Fruit fly (Drosophila melanogaster) whole organism, prepupa: ENCODE data around the gene eIF4EHP.

Source experiments
- Blimp-1 ChIP-seq: fragments of 200-800 bp; sonication (Bioruptor generic); optimal IDR thresholded peaks from 3 replicates; lab custom pipeline; 2017; ENCODE audit warnings: missing biosample characterization, missing genetic modification characterization, mild to moderate bottlenecking, moderate library complexity, missing genetic modification reagents
- CG10631 ChIP-seq: fragments of 200-800 bp; sonication (Bioruptor generic); optimal IDR thresholded peaks from 2 replicates; lab custom pipeline; 2016; ENCODE audit warnings: missing biosample characterization, missing genetic modification characterization
- CG10669 ChIP-seq: fragments of 200-800 bp; sonication (Bioruptor generic); optimal IDR thresholded peaks from 3 replicates; lab custom pipeline; 2018; ENCODE audit warnings: missing biosample characterization, mild to moderate bottlenecking, missing genetic modification characterization, moderate library complexity
- CG11294 ChIP-seq: fragments of 200-800 bp; sonication (Bioruptor generic); IDR thresholded peaks from 2 replicates; pipeline ENCODE4 v1.3.6; 2022; ENCODE audit warnings: missing biosample characterization, missing genetic modification characterization
- CG11762 ChIP-seq: fragments of 200-800 bp; sonication (Bioruptor generic); optimal IDR thresholded peaks from 3 replicates; lab custom pipeline; 2016; ENCODE audit warnings: missing biosample characterization, missing genetic modification characterization; ENCODE audit not compliant: insufficient read depth
- CG11902 ChIP-seq: fragments of 200-800 bp; sonication (Bioruptor generic); optimal IDR thresholded peaks from 3 replicates; lab custom pipeline; 2016; ENCODE audit warnings: missing biosample characterization, missing genetic modification characterization
- CG15336 ChIP-seq: fragments of 200-800 bp; sonication (Bioruptor generic); IDR thresholded peaks from 2 replicates; pipeline ENCODE4 v1.3.6; 2022; ENCODE audit warnings: missing biosample characterization, missing genetic modification characterization
- CG1621 ChIP-seq: fragments of 200-800 bp; sonication (Bioruptor generic); optimal IDR thresholded peaks from 3 replicates; lab custom pipeline; 2018; ENCODE audit warnings: missing biosample characterization, mild to moderate bottlenecking, missing genetic modification characterization
- CG16779 ChIP-seq: fragments of 200-800 bp; sonication (Bioruptor generic); optimal IDR thresholded peaks from 3 replicates; lab custom pipeline; 2017; ENCODE audit warnings: missing biosample characterization, mild to moderate bottlenecking, missing genetic modification characterization
- CG3032 ChIP-seq: fragments of 200-800 bp; optimal IDR thresholded peaks from 2 replicates; lab custom pipeline; 2019; ENCODE audit warnings: missing biosample characterization, mild to moderate bottlenecking, missing genetic modification characterization, moderate library complexity
- CG34406 ChIP-seq: fragments of 200-800 bp; sonication (Bioruptor generic); optimal IDR thresholded peaks from 3 replicates; lab custom pipeline; 2016; ENCODE audit warnings: missing biosample characterization, missing genetic modification characterization
- CG3919 ChIP-seq: fragments of 200-800 bp; sonication (Bioruptor generic); optimal IDR thresholded peaks from 3 replicates; lab custom pipeline; 2016; ENCODE audit warnings: missing biosample characterization, missing genetic modification characterization
- CG6163 ChIP-seq: fragments of 200-800 bp; sonication (Bioruptor generic); IDR thresholded peaks from 3 replicates; pipeline ENCODE4 v1.3.6; 2022; ENCODE audit warnings: missing biosample characterization, missing genetic modification characterization
- CG6276 ChIP-seq: fragments of 200-800 bp; sonication (Bioruptor generic); optimal IDR thresholded peaks from 2 replicates; lab custom pipeline; 2017; ENCODE audit warnings: missing biosample characterization, mild to moderate bottlenecking, missing genetic modification characterization
- CG6792 ChIP-seq: fragments of 200-800 bp; sonication (Bioruptor generic); optimal IDR thresholded peaks from 3 replicates; lab custom pipeline; 2016; ENCODE audit warnings: missing biosample characterization, missing genetic modification characterization
- CG6808 ChIP-seq: fragments of 200-800 bp; sonication (Bioruptor generic); optimal IDR thresholded peaks from 3 replicates; lab custom pipeline; 2017; ENCODE audit warnings: missing biosample characterization, missing genetic modification characterization, mild to moderate bottlenecking, moderate library complexity, missing genetic modification reagents
- CG6854 ChIP-seq: fragments of 200-800 bp; sonication (Bioruptor generic); optimal IDR thresholded peaks from 2 replicates; lab custom pipeline; 2017; ENCODE audit warnings: missing biosample characterization, mild to moderate bottlenecking, missing genetic modification characterization
- CG7368 ChIP-seq: fragments of 200-800 bp; sonication (Bioruptor generic); optimal IDR thresholded peaks from 3 replicates; lab custom pipeline; 2016; ENCODE audit warnings: missing biosample characterization, missing genetic modification characterization
- CG8119 ChIP-seq: fragments of 200-800 bp; sonication (Bioruptor generic); IDR thresholded peaks from 3 replicates; pipeline ENCODE4 v1.3.6; 2022; ENCODE audit warnings: missing biosample characterization, missing genetic modification characterization
- CG8632 ChIP-seq: fragments of 200-800 bp; sonication (Bioruptor generic); optimal IDR thresholded peaks from 3 replicates; lab custom pipeline; 2016; ENCODE audit warnings: missing biosample characterization, missing genetic modification characterization
- Eip75B ChIP-seq: fragments of 200-800 bp; sonication (Bioruptor generic); optimal IDR thresholded peaks from 3 replicates; lab custom pipeline; 2016; ENCODE audit warnings: missing biosample characterization, missing genetic modification characterization
- Eip78C ChIP-seq: fragments of 200-800 bp; sonication (Bioruptor generic); peaks from one replicate; lab custom pipeline; 2016; ENCODE audit warnings: missing biosample characterization, missing genetic modification characterization
- Eip93F ChIP-seq: fragments of 200-800 bp; sonication (Bioruptor generic); optimal IDR thresholded peaks from 2 replicates; lab custom pipeline; 2016; ENCODE audit warnings: missing biosample characterization, mild to moderate bottlenecking, missing genetic modification characterization
- Hr38 ChIP-seq: sonication (Bioruptor generic); optimal IDR thresholded peaks from 2 replicates; lab custom pipeline; 2016; ENCODE audit warnings: missing biosample characterization, missing genetic modification characterization
- Hr4 ChIP-seq: fragments of 200-800 bp; sonication (Bioruptor generic); optimal IDR thresholded peaks from 3 replicates; lab custom pipeline; 2016; ENCODE audit warnings: missing biosample characterization, missing genetic modification characterization
- Lpt ChIP-seq: fragments of 200-800 bp; sonication (Bioruptor generic); optimal IDR thresholded peaks from 3 replicates; lab custom pipeline; 2016; ENCODE audit warnings: missing biosample characterization, missing genetic modification characterization
- OdsH ChIP-seq: fragments of 200-800 bp; sonication (Bioruptor generic); optimal IDR thresholded peaks from 3 replicates; lab custom pipeline; 2016; ENCODE audit warnings: missing biosample characterization, missing genetic modification characterization
- Smox ChIP-seq: fragments of 200-800 bp; sonication (Bioruptor generic); optimal IDR thresholded peaks from 3 replicates; lab custom pipeline; 2016; ENCODE audit warnings: missing biosample characterization, missing genetic modification characterization
- Sox102F ChIP-seq: fragments of 200-800 bp; sonication (Bioruptor generic); optimal IDR thresholded peaks from 2 replicates; lab custom pipeline; 2016; ENCODE audit warnings: missing biosample characterization, mild to moderate bottlenecking, missing genetic modification characterization
- Sox14 ChIP-seq: fragments of 200-800 bp; sonication (Bioruptor generic); optimal IDR thresholded peaks from 3 replicates; lab custom pipeline; 2016; ENCODE audit warnings: missing biosample characterization, missing genetic modification characterization
- achi ChIP-seq: fragments of 200-800 bp; sonication (Bioruptor generic); optimal IDR thresholded peaks from 3 replicates; lab custom pipeline; 2016; ENCODE audit warnings: missing biosample characterization, missing genetic modification characterization
- cyc ChIP-seq: fragments of 200-800 bp; sonication (Bioruptor generic); optimal IDR thresholded peaks from 3 replicates; lab custom pipeline; 2016; ENCODE audit warnings: missing biosample characterization, missing genetic modification characterization
- dac ChIP-seq: fragments of 200-800 bp; sonication (Bioruptor generic); optimal IDR thresholded peaks from 2 replicates; lab custom pipeline; 2017; ENCODE audit warnings: missing biosample characterization, mild to moderate bottlenecking, missing genetic modification characterization
- dsx ChIP-seq: fragments of 200-800 bp; optimal IDR thresholded peaks from 3 replicates; lab custom pipeline; 2019; ENCODE audit warnings: missing biosample characterization, mild to moderate bottlenecking, missing genetic modification characterization, moderate library complexity; ENCODE audit not compliant: poor library complexity, severe bottlenecking
- eg ChIP-seq: fragments of 200-800 bp; sonication (Bioruptor generic); IDR thresholded peaks from 3 replicates; pipeline ENCODE4 v1.3.6; 2022; ENCODE audit warnings: missing biosample characterization, missing genetic modification characterization
- esn ChIP-seq: fragments of 200-800 bp; sonication (Bioruptor generic); optimal IDR thresholded peaks from 2 replicates; lab custom pipeline; 2016; ENCODE audit warnings: missing biosample characterization, mild to moderate bottlenecking, missing genetic modification characterization, moderate library complexity
- fkh ChIP-seq: fragments of 200-800 bp; sonication (Bioruptor generic); optimal IDR thresholded peaks from 3 replicates; lab custom pipeline; 2017; ENCODE audit warnings: missing biosample characterization, mild to moderate bottlenecking, missing genetic modification characterization, moderate library complexity
- net ChIP-seq: fragments of 200-800 bp; sonication (Bioruptor generic); optimal IDR thresholded peaks from 3 replicates; lab custom pipeline; 2016; ENCODE audit warnings: missing biosample characterization, missing genetic modification characterization
- pdm3 ChIP-seq: fragments of 200-800 bp; sonication (Bioruptor generic); optimal IDR thresholded peaks from 3 replicates; lab custom pipeline; 2016; ENCODE audit warnings: missing biosample characterization, missing genetic modification characterization
- ss ChIP-seq, 2 experiments: fragments of 200-800 bp; sonication (Bioruptor generic); optimal IDR thresholded peaks; 2 replicates in 1 of 2; 3 replicates in 1 of 2; lab custom pipeline; 2017 to 2018; ENCODE audit warnings: mild to moderate bottlenecking in 2 of 2, missing biosample characterization in 2 of 2, missing genetic modification characterization in 2 of 2, moderate library complexity in 1 of 2
- svp ChIP-seq: fragments of 200-800 bp; sonication (Bioruptor generic); peaks from one replicate; lab custom pipeline; 2016; ENCODE audit warnings: missing biosample characterization, missing genetic modification characterization
- topi ChIP-seq: fragments of 200-800 bp; sonication (Bioruptor generic); optimal IDR thresholded peaks from 3 replicates; lab custom pipeline; 2016; ENCODE audit warnings: missing biosample characterization, missing genetic modification characterization
- vri ChIP-seq: fragments of 200-800 bp; sonication (Bioruptor generic); optimal IDR thresholded peaks from 3 replicates; lab custom pipeline; 2016; ENCODE audit warnings: missing biosample characterization, mild to moderate bottlenecking, missing genetic modification characterization

eIF4EHP gene

DNA sequence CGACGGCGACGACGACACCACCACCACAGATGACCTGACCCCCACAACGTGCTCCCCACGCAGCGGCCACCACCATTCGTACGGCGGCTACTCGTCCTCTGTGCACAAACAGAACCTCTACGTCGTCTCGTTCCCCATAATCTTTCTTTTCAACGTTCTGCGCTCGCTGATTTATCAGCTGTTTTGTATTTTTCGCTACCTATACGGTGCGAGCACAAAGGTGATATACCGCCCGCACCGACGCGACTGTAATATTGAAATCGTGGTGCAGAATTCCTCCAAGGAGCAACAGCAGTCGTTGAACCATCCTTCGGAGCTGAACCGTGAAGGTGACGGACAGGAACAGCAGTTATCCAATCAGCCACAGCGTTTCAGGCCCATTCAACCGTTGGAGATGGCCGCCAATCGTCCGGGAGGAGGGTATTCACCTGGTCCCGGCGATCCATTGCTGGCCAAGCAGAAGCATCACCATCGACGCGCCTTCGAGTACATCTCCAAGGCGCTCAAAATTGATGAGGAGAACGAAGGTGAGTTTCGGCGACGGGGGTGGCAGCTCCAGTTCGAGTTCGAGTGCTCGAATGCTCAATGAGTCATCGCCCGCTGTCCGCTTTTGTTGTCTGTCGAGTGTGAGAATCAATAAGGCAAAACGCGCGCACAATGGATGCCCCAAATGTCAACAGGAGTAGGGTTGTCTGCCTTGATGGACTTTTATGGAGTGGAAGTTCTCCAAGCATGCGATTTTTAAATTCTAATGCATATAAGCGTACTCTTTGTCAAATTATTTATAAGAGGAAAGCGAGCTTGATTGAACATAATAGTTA lies 69.8 kb downstream of the eIF4EHP start, which contains the start of gene Miro:
Gene Miro (minus strand): TSS at position 112 of the 821 bp plus-strand sequence.
- TF ChIP-seq Eip75B (GFP tag; lab: Kevin White, UChicago) (no peak), CG3919 (GFP tag; lab: Kevin White, UChicago) (peak; percentile 9), CG6792 (GFP tag; lab: Kevin White, UChicago) (peak; percentile 25), CG6276 (GFP tag; lab: Kevin White, UChicago) (no peak), pdm3 (GFP tag; lab: Kevin White, UChicago) (peak; percentile 22), eg (GFP tag; lab: Robert Waterston, UW) (0 out of 3 replicates have a peak, but pooled peaks have one; percentile 11), CG11762 (GFP tag; lab: Kevin White, UChicago) (no peak), Smox (no peak), Eip78C (peak; percentile 82), CG6854 (GFP tag; lab: Kevin White, UChicago) (no peak), CG34406 (GFP tag; lab: Kevin White, UChicago) (peak; percentile 14), CG11294 (GFP tag; lab: Robert Waterston, UW) (no peak), Sox14 (GFP tag; lab: Kevin White, UChicago) (peak; percentile 57), OdsH (no peak), topi (no peak), esn (GFP tag; lab: Kevin White, UChicago) (peak; percentile 33), Eip93F (GFP tag; lab: Kevin White, UChicago) (no peak), net (GFP tag; lab: Kevin White, UChicago) (no peak), CG7368 (GFP tag; lab: Kevin White, UChicago) (no peak), Sox102F (peak; percentile 50), dsx (GFP tag; lab: Kevin White, UChicago) (no peak), CG8119 (GFP tag; lab: Robert Waterston, UW) (no peak), CG16779 (no peak), cyc (GFP tag; lab: Kevin White, UChicago) (no peak), CG10631 (GFP tag; lab: Kevin White, UChicago) (no peak), CG6808 (GFP tag; lab: Kevin White, UChicago) (peak; percentile 25), svp (GFP tag; lab: Kevin White, UChicago) (peak; percentile 78), Hr4 (GFP tag; lab: Kevin White, UChicago) (no peak), CG10669 (GFP tag; lab: Kevin White, UChicago) (no peak), Lpt (no peak), vri (GFP tag; lab: Kevin White, UChicago) (peak; percentile 34), Blimp-1 (GFP tag; lab: Kevin White, UChicago) (no peak), fkh (GFP tag; lab: Kevin White, UChicago) (peak; percentile 34), dac (GFP tag; lab: Kevin White, UChicago) (no peak), CG8632 (peak; percentile 13), CG15336 (no peak), ss (GFP tag; optimal IDR thresholded peaks at IDR 0.05; lab: Kevin White, UChicago) (peak; percentile 64 to 74), achi (GFP tag; lab: Kevin White, UChicago) (peak; percentile 30), CG3032 (tag; lab: Kevin White, UChicago) (no peak), Hr38 (no peak), CG6163 (GFP tag; lab: Robert Waterston, UW) (peak; percentile 46; the same call in 2 of the 3 replicates), CG1621 (tag; lab: Kevin White, UChicago) (no peak), CG11902 (GFP tag; lab: Kevin White, UChicago) (no peak)
- TF ChIP-seq, all 60 proteins: peak for 17
